Worm (Caenorhabditis elegans): ENCODE measurements around the gene C06A1.7.

DNA sequence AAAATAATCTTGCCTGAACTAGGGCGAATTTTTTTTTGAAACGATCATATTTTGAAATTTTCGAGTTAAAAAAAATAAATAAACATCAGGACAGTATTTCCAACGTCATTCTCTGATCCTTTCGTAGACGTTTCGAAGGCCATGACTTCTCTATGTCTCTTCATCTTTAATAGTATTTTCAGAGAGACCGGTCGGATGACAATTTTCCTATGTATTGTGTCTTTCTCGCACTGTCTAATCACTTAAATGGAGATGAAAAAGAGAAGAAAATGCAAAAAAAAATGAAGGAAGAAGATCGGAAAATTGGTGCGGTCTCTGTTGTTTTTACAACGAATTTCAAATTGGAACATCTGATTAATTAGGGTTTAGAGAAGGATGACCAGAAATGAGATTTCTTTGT is 39.6 kb upstream of the C06A1.7 start:
- TF ChIP-seq flt-1 (GFP tag; IDR thresholded peaks at IDR 0.05) (no peak), T22C8.4 (GFP tag; IDR thresholded peaks at IDR 0.05) (no peak), klf-2 (GFP tag; conservative IDR thresholded peaks at IDR 0.05) (no peak), ztf-29 (GFP tag; IDR thresholded peaks at IDR 0.05) (no peak), ztf-23 (GFP tag; IDR thresholded peaks at IDR 0.05) (no peak), ref-1 (GFP tag; conservative IDR thresholded peaks at IDR 0.05) (no peak)

Data from whole organism, midembryonic.